Fruit fly (Drosophila melanogaster) whole organism, embryonic: ENCODE measurements around the gene CheA7a.

Source experiments
- B-H2 ChIP-seq: fragments of 200-800 bp; sonication (Bioruptor generic); optimal IDR thresholded peaks from 2 replicates; lab custom pipeline; 2018; ENCODE audit warnings: missing biosample characterization, mild to moderate bottlenecking, missing genetic modification characterization
- BEAF-32 ChIP-seq: fragments of 200-800 bp; sonication (Bioruptor generic); optimal IDR thresholded peaks from 3 replicates; lab custom pipeline; 2017; ENCODE audit warnings: missing biosample characterization, missing genetic modification characterization, mild to moderate bottlenecking, moderate library complexity, missing genetic modification reagents
- CG10209 ChIP-seq: fragments of 200-800 bp; sonication (Bioruptor generic); optimal IDR thresholded peaks from 3 replicates; lab custom pipeline; 2017; ENCODE audit warnings: missing biosample characterization, mild to moderate bottlenecking, missing genetic modification characterization, missing genetic modification reagents
- CG11695 ChIP-seq: fragments of 200-800 bp; sonication (Bioruptor generic); IDR thresholded peaks from 3 replicates; pipeline ENCODE4 v1.3.6; 2022; ENCODE audit warnings: missing biosample characterization, missing genetic modification characterization
- CG16863 ChIP-seq: fragments of 200-800 bp; sonication (Bioruptor generic); optimal IDR thresholded peaks from 3 replicates; lab custom pipeline; 2016; ENCODE audit warnings: missing biosample characterization, missing genetic modification characterization
- CG17612 ChIP-seq: fragments of 200-800 bp; sonication (Bioruptor generic); IDR thresholded peaks from 2 replicates; pipeline ENCODE4 v1.3.6; 2022; ENCODE audit warnings: missing biosample characterization, missing genetic modification characterization
- CG17802 ChIP-seq: fragments of 200-800 bp; sonication (Bioruptor generic); optimal IDR thresholded peaks from 2 replicates; lab custom pipeline; 2018; ENCODE audit warnings: missing biosample characterization, mild to moderate bottlenecking, missing genetic modification characterization, moderate library complexity
- CG2889 ChIP-seq: fragments of 200-800 bp; sonication (Bioruptor generic); IDR thresholded peaks from 3 replicates; pipeline ENCODE4 v1.3.6; 2022; ENCODE audit warnings: missing biosample characterization, missing genetic modification characterization
- CG3163 ChIP-seq: fragments of 200-800 bp; sonication (Bioruptor generic); optimal IDR thresholded peaks from 3 replicates; lab custom pipeline; 2016; ENCODE audit warnings: missing biosample characterization, missing genetic modification characterization
- CG32532 ChIP-seq: fragments of 200-800 bp; sonication (Bioruptor generic); IDR thresholded peaks from 2 replicates; pipeline ENCODE4 v1.3.6; 2022; ENCODE audit warnings: missing biosample characterization, missing genetic modification characterization
- CG4730 ChIP-seq: fragments of 200-800 bp; sonication (Bioruptor generic); IDR thresholded peaks from 2 replicates; pipeline ENCODE4 v1.3.6; 2022; ENCODE audit warnings: missing biosample characterization, missing genetic modification characterization
- CG4854 ChIP-seq: fragments of 200-800 bp; sonication (Bioruptor generic); optimal IDR thresholded peaks from 2 replicates; lab custom pipeline; 2016; ENCODE audit warnings: missing biosample characterization, missing genetic modification characterization, inconsistent platforms
- CG6765 ChIP-seq: fragments of 200-800 bp; sonication (Bioruptor generic); optimal IDR thresholded peaks from 3 replicates; lab custom pipeline; 2017; ENCODE audit warnings: missing biosample characterization, mild to moderate bottlenecking, missing genetic modification characterization
- CG7271 ChIP-seq: fragments of 200-800 bp; sonication (Bioruptor generic); optimal IDR thresholded peaks from 2 replicates; lab custom pipeline; 2018; ENCODE audit warnings: missing biosample characterization, mild to moderate bottlenecking, missing genetic modification characterization, moderate library complexity
- CG7963 ChIP-seq: fragments of 200-800 bp; sonication (Bioruptor generic); IDR thresholded peaks from 3 replicates; pipeline ENCODE4 v1.3.6; 2022; ENCODE audit warnings: missing biosample characterization, missing genetic modification characterization; ENCODE audit not compliant: partially characterized antibody
- CG8388 ChIP-seq: fragments of 200-800 bp; sonication (Bioruptor generic); optimal IDR thresholded peaks from 2 replicates; lab custom pipeline; 2019; ENCODE audit warnings: missing biosample characterization, mild to moderate bottlenecking, missing genetic modification characterization, moderate library complexity
- CG9876 ChIP-seq: fragments of 200-800 bp; sonication (Bioruptor generic); optimal IDR thresholded peaks from 2 replicates; lab custom pipeline; 2016; ENCODE audit warnings: missing biosample characterization, missing genetic modification characterization
- CG9932 ChIP-seq: fragments of 200-800 bp; sonication (Bioruptor generic); IDR thresholded peaks from 2 replicates; pipeline ENCODE4 v1.3.6; 2022; ENCODE audit warnings: missing biosample characterization, missing genetic modification characterization
- Dp ChIP-seq: fragments of 200-800 bp; sonication (Bioruptor generic); optimal IDR thresholded peaks from 2 replicates; lab custom pipeline; 2018; ENCODE audit warnings: missing biosample characterization, mild to moderate bottlenecking, missing genetic modification characterization, moderate library complexity
- ERR ChIP-seq: fragments of 200-800 bp; sonication (Bioruptor generic); optimal IDR thresholded peaks from 2 replicates; lab custom pipeline; 2016; ENCODE audit warnings: missing biosample characterization, missing genetic modification characterization
- Gsc ChIP-seq: fragments of 200-800 bp; sonication (Bioruptor generic); IDR thresholded peaks from 2 replicates; pipeline ENCODE4 v1.3.6; 2022; ENCODE audit warnings: missing biosample characterization, missing genetic modification characterization
- Lhr ChIP-seq: fragments of 200-800 bp; sonication (Bioruptor generic); optimal IDR thresholded peaks from 3 replicates; lab custom pipeline; 2017; ENCODE audit warnings: mild to moderate bottlenecking, missing biosample characterization, missing genetic modification reagents, missing genetic modification characterization
- Lpt ChIP-seq: fragments of >200 bp; optimal IDR thresholded peaks from 2 replicates; lab custom pipeline; 2018; ENCODE audit warnings: missing biosample characterization, missing genetic modification characterization
- MBD-R2 ChIP-seq: fragments of 200-800 bp; sonication (Bioruptor generic); IDR thresholded peaks from 2 replicates; pipeline ENCODE4 v1.3.6; 2022; ENCODE audit warnings: missing biosample characterization, missing genetic modification characterization
- MTF-1 ChIP-seq: fragments of 200-800 bp; sonication (Bioruptor generic); optimal IDR thresholded peaks from 2 replicates; lab custom pipeline; 2018; ENCODE audit warnings: missing biosample characterization, mild to moderate bottlenecking, missing genetic modification characterization, borderline replicate concordance
- Mad ChIP-seq: fragments of 200-800 bp; sonication (Bioruptor generic); optimal IDR thresholded peaks from 2 replicates; lab custom pipeline; 2016; ENCODE audit warnings: missing biosample characterization, missing genetic modification characterization
- Meics ChIP-seq: fragments of 200-800 bp; sonication (Bioruptor generic); optimal IDR thresholded peaks from 2 replicates; lab custom pipeline; 2017; ENCODE audit warnings: missing biosample characterization, mild to moderate bottlenecking, missing genetic modification characterization
- Nf-YA ChIP-seq: fragments of 200-800 bp; sonication (Bioruptor generic); IDR thresholded peaks from 2 replicates; pipeline ENCODE4 v1.3.6; 2022; ENCODE audit warnings: missing biosample characterization, missing genetic modification characterization
- Poxn ChIP-seq: fragments of 200-800 bp; sonication (Bioruptor generic); IDR thresholded peaks from 2 replicates; pipeline ENCODE4 v1.3.6; 2022; ENCODE audit warnings: missing biosample characterization, missing genetic modification characterization
- Rfx ChIP-seq: fragments of 200-800 bp; sonication (Bioruptor generic); IDR thresholded peaks from 2 replicates; pipeline ENCODE4 v1.3.6; 2022; ENCODE audit warnings: missing biosample characterization, missing genetic modification characterization
- Sin3A ChIP-seq: fragments of >200 bp; optimal IDR thresholded peaks from 2 replicates; lab custom pipeline; 2018
- Sox102F ChIP-seq: fragments of 200-800 bp; sonication (Bioruptor generic); optimal IDR thresholded peaks from 2 replicates; lab custom pipeline; 2018; ENCODE audit warnings: missing biosample characterization, mild to moderate bottlenecking, missing genetic modification characterization, moderate library complexity
- Stat92E ChIP-seq, 3 experiments: fragments of >200 bp in 2 of 3; fragments of 200-800 bp in 1 of 3; sonication (Bioruptor generic) in 1 of 3; optimal IDR thresholded peaks; 2 replicates each; lab custom pipeline; 2017 to 2019; ENCODE audit warnings: missing biosample characterization in 3 of 3, missing genetic modification characterization in 3 of 3, mild to moderate bottlenecking in 1 of 3, moderate library complexity in 1 of 3
- ara ChIP-seq: fragments of 200-800 bp; sonication (Bioruptor generic); IDR thresholded peaks from 2 replicates; pipeline ENCODE4 v1.3.6; 2022; ENCODE audit warnings: missing biosample characterization, missing genetic modification characterization
- ato ChIP-seq: fragments of 200-800 bp; sonication (Bioruptor generic); IDR thresholded peaks from 2 replicates; pipeline ENCODE4 v1.3.6; 2022; ENCODE audit warnings: missing biosample characterization, missing genetic modification characterization; ENCODE audit not compliant: partially characterized antibody
- bsh ChIP-seq, 2 experiments: fragments of 200-800 bp; sonication (Bioruptor generic); optimal IDR thresholded peaks; 2 replicates each; lab custom pipeline; 2017 to 2018; ENCODE audit warnings: mild to moderate bottlenecking in 2 of 2, missing biosample characterization in 2 of 2, missing genetic modification characterization in 2 of 2, moderate library complexity in 1 of 2
- btn ChIP-seq: fragments of 200-800 bp; sonication (Bioruptor generic); optimal IDR thresholded peaks from 2 replicates; lab custom pipeline; 2016; ENCODE audit warnings: missing biosample characterization, missing genetic modification characterization
- caup ChIP-seq: fragments of 200-800 bp; sonication (Bioruptor generic); optimal IDR thresholded peaks from 3 replicates; lab custom pipeline; 2017; ENCODE audit warnings: missing biosample characterization, mild to moderate bottlenecking, missing genetic modification characterization, moderate library complexity; ENCODE audit not compliant: severe bottlenecking
- dimm ChIP-seq: fragments of 200-800 bp; sonication (Bioruptor generic); IDR thresholded peaks from 2 replicates; pipeline ENCODE4 v1.3.6; 2022; ENCODE audit warnings: missing biosample characterization, missing genetic modification characterization
- lola ChIP-seq, 3 experiments: fragments of >200 bp in 2 of 3; fragments of 200-800 bp in 1 of 3; sonication (Bioruptor generic) in 1 of 3; optimal IDR thresholded peaks; 2 replicates each; lab custom pipeline; 2017 to 2019; ENCODE audit warnings: missing biosample characterization in 3 of 3, missing genetic modification characterization in 3 of 3, mild to moderate bottlenecking in 1 of 3, moderate library complexity in 1 of 3
- nerfin-2 ChIP-seq: fragments of 200-800 bp; sonication (Bioruptor generic); IDR thresholded peaks from 2 replicates; pipeline ENCODE4 v1.3.6; 2022; ENCODE audit warnings: missing biosample characterization, missing genetic modification characterization; ENCODE audit not compliant: partially characterized antibody
- nom ChIP-seq: fragments of 200-800 bp; sonication (Bioruptor generic); optimal IDR thresholded peaks from 2 replicates; lab custom pipeline; 2017; ENCODE audit warnings: missing biosample characterization, missing genetic modification characterization, mild to moderate bottlenecking, moderate library complexity, missing genetic modification reagents
- pho ChIP-seq: fragments of 200-800 bp; sonication (Bioruptor generic); optimal IDR thresholded peaks from 2 replicates; lab custom pipeline; 2016; ENCODE audit warnings: missing biosample characterization, missing genetic modification characterization
- sisA ChIP-seq: fragments of 200-800 bp; sonication (Bioruptor generic); IDR thresholded peaks from 2 replicates; pipeline ENCODE4 v1.3.6; 2022; ENCODE audit warnings: missing biosample characterization, missing genetic modification characterization
- tll ChIP-seq, 2 experiments: fragments of 200-800 bp in 1 of 2; fragments of >200 bp in 1 of 2; sonication (Bioruptor generic) in 1 of 2; optimal IDR thresholded peaks; 2 replicates each; lab custom pipeline; 2017 to 2019; ENCODE audit warnings: missing biosample characterization in 2 of 2, missing genetic modification characterization in 2 of 2, mild to moderate bottlenecking in 1 of 2, moderate library complexity in 1 of 2
- ttk ChIP-seq: fragments of 200-800 bp; sonication (Bioruptor generic); IDR thresholded peaks from 2 replicates; pipeline ENCODE4 v2.1.2; 2022; ENCODE audit warnings: missing biosample characterization, missing genetic modification characterization
- vfl ChIP-seq: fragments of 200-800 bp; sonication (Bioruptor generic); optimal IDR thresholded peaks from 2 replicates; lab custom pipeline; 2016; ENCODE audit warnings: missing biosample characterization, missing genetic modification characterization
- zen ChIP-seq: fragments of 200-800 bp; sonication (Bioruptor generic); optimal IDR thresholded peaks from 3 replicates; lab custom pipeline; 2018; ENCODE audit warnings: missing biosample characterization, mild to moderate bottlenecking, missing genetic modification characterization, moderate library complexity

Gene CheA7a

DNA sequence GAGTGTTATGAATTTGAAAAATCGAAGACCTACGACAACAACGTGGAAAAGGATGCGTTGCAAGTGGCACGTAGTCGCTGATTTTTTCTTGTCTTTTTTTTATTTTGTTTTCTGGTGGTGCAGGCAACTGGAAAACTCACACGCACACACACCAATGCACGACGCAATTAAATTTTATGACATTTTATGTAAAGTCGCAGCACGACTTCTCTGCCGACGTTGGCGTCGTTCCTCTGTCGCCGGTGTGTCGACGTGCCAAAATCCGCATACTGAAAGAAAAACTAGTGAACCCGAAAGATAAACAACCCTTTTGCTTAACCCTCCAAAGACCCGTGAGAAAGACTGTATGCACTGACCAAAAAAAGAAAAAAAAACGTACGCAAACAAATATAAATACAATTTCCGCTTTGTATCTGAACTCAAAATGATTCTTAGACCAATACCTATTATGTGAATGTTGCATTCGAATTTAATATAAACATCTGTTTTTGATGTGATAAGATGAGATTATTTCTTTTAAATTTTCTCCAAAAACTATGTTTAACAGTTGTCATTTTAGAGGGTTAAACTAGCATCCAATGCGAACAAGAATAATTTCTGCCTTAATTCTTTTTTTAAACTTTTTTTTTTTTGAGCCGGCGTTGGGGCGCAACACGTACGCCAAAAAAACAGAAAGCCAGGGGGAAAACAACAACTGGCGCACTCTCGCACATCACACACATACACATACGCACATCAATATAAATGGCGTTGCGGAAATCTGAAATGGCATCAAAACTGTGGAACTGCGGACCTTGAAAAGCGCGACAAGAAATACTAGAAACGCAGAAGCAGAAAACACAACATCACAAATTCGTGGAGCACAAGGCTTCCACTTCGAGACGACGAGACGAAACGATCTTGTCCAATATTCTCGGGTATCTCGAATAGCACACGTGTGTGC is 43.8 kb upstream of the CheA7a start (continued):
- TF ChIP-seq Sox102F (GFP tag; lab: Kevin White, UChicago) (no peak), Mad (no peak), BEAF-32 (no peak), pho (GFP tag; lab: Kevin White, UChicago) (peak; percentile 75), dimm (GFP tag; lab: Robert Waterston, UW) (no peak), MTF-1 (GFP tag; lab: Kevin White, UChicago) (no peak), bsh (GFP tag; optimal IDR thresholded peaks at IDR 0.05; lab: Kevin White, UChicago) (peak in 1 of 2 experiments; percentile 34), Rfx (peak; percentile 66), CG17612 (GFP tag; lab: Robert Waterston, UW) (no peak), lola (GFP tag; optimal IDR thresholded peaks at IDR 0.05; lab: Kevin White, UChicago) (no peak), CG8388 (GFP tag; lab: Kevin White, UChicago) (no peak), nom (GFP tag; lab: Kevin White, UChicago) (peak; percentile 71), CG11695 (GFP tag; lab: Robert Waterston, UW) (0 out of 3 replicates have a peak, but pooled peaks have one; percentile 42), Stat92E (GFP tag; optimal IDR thresholded peaks at IDR 0.05; lab: Kevin White, UChicago) (no peak), zen (tag; lab: Kevin White, UChicago) (no peak), CG10209 (GFP tag; lab: Kevin White, UChicago) (no peak), btn (GFP tag; lab: Kevin White, UChicago) (no peak), vfl (peak; percentile 6), Meics (GFP tag; lab: Kevin White, UChicago) (peak; percentile 68), CG7963 (GFP tag; lab: Robert Waterston, UW) (no peak), ttk (GFP tag; lab: Robert Waterston, UW) (no peak), CG9876 (GFP tag; lab: Kevin White, UChicago) (no peak), CG6765 (GFP tag; lab: Kevin White, UChicago) (no peak), Lhr (GFP tag; lab: Kevin White, UChicago) (no peak), ara (no peak), CG4854 (no peak), MBD-R2 (GFP tag; lab: Robert Waterston, UW) (no peak), CG9932 (GFP tag; lab: Robert Waterston, UW) (peak; percentile 81), CG2889 (GFP tag; lab: Robert Waterston, UW) (0 out of 3 replicates have a peak, but pooled peaks have one; percentile 26), ERR (GFP tag; lab: Kevin White, UChicago) (no peak), nerfin-2 (no peak), CG4730 (GFP tag; lab: Robert Waterston, UW) (no peak), Lpt (GFP tag; lab: Kevin White, UChicago) (no peak), CG7271 (no peak), caup (GFP tag; lab: Kevin White, UChicago) (peak; percentile 45), Sin3A (no peak), sisA (GFP tag; lab: Robert Waterston, UW) (no peak), CG3163 (peak; percentile 9), CG17802 (tag; lab: Kevin White, UChicago) (no peak), ato (GFP tag; lab: Robert Waterston, UW) (no peak), CG32532 (GFP tag; lab: Robert Waterston, UW) (peak; percentile 57), Gsc (GFP tag; lab: Robert Waterston, UW) (no peak), tll (GFP tag; optimal IDR thresholded peaks at IDR 0.05; lab: Kevin White, UChicago) (no peak), Nf-YA (GFP tag; lab: Robert Waterston, UW) (no peak), Poxn (GFP tag; lab: Robert Waterston, UW) (no peak; the same call in 1 of the 2 replicates), Dp (GFP tag; lab: Kevin White, UChicago) (no peak), CG16863 (GFP tag; lab: Kevin White, UChicago) (peak; percentile 29), B-H2 (GFP tag; lab: Kevin White, UChicago) (no peak)
